Worm (Caenorhabditis elegans) whole organism, L4 larva: Measurements from ENCODE around the gene Y102A11A.1.

ENCODE experiments used
- F49E8.2 ChIP-seq: sonication (generic microtip); optimal IDR thresholded peaks from 2 replicates; lab custom pipeline; 2016; ENCODE audit warnings: missing compliant biosample characterization, mild to moderate bottlenecking, missing genetic modification characterization, borderline replicate concordance
- ama-1 ChIP-seq: fragments of 150-350 bp; optimal IDR thresholded peaks from 2 replicates; lab custom pipeline; 2014; ENCODE audit warnings: inconsistent platforms, mixed read lengths
- arid-1 ChIP-seq: fragments of 200-800 bp; sonication (Bioruptor generic); conservative IDR thresholded peaks from 2 replicates; pipeline ENCODE4 v1.3.6; 2022; ENCODE audit warnings: missing genetic modification reagents, missing genetic modification characterization, missing compliant biosample characterization
- jun-1 ChIP-seq: fragments of 150-350 bp; optimal IDR thresholded peaks from 2 replicates; lab custom pipeline; 2014; ENCODE audit warnings: missing biosample characterization, missing genetic modification reagents, missing genetic modification characterization
- lin-39 ChIP-seq: fragments of 150-350 bp; optimal IDR thresholded peaks from 2 replicates; lab custom pipeline; 2014; ENCODE audit warnings: missing biosample characterization, missing genetic modification reagents, missing genetic modification characterization
- lsy-2 ChIP-seq, 2 experiments: fragments of 150-350 bp in 1 of 2; sonication (generic microtip) in 1 of 2; optimal IDR thresholded peaks; 2 replicates each; lab custom pipeline; 2014 to 2017; ENCODE audit warnings: missing biosample characterization in 2 of 2, missing genetic modification characterization in 2 of 2
- mep-1 ChIP-seq: fragments of 150-350 bp; sonication (generic microtip); optimal IDR thresholded peaks from 3 replicates; lab custom pipeline; 2014; ENCODE audit warnings: missing biosample characterization, missing genetic modification characterization
- nhr-11 ChIP-seq: fragments of 150-350 bp; optimal IDR thresholded peaks from 2 replicates; lab custom pipeline; 2014; ENCODE audit warnings: missing biosample characterization, missing genetic modification characterization
- pha-4 ChIP-seq, 2 experiments: fragments of 150-350 bp in 1 of 2; fragments of 200-800 bp in 1 of 2; sonication (Bioruptor generic) in 1 of 2; IDR thresholded peaks in 1 of 2; optimal IDR thresholded peaks in 1 of 2; 2 replicates each; pipeline versions ENCODE4 v1.3.6 to Lab custom; 2014 to 2022; ENCODE audit warnings: missing genetic modification characterization in 2 of 2, missing genetic modification reagents in 2 of 2, missing biosample characterization in 1 of 2, missing compliant biosample characterization in 1 of 2
- zag-1 ChIP-seq: fragments of 150-350 bp; optimal IDR thresholded peaks from 2 replicates; lab custom pipeline; 2014; ENCODE audit warnings: missing biosample characterization, missing genetic modification characterization

DNA sequence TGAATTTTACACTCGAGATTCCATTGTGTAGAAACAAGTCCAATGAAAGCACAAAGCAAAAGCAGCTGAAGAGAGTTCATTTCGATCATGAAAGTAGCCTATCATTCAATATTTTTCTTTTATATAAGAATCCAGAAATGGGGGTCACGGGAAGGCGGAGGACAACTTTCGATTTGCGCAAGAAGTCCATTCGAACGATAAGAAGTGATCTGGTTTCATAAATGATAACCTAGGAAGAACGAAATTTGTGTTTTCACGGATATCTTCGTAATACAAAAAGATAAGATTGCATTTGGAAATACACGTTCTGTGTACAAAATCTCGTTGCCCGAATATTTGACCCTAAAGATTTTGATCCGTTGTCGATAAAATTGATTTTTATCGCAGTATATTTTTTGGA lies 20.2 kb upstream of the Y102A11A.1 start, which contains the start of gene Y102A11A.5:
- TF ChIP-seq zag-1 (tag; lab: Kevin White, UChicago) (no peak), lin-39 (tag; lab: Kevin White, UChicago) (no peak), nhr-11 (no peak), ama-1 (lab: Kevin White, UChicago) (no peak), jun-1 (tag; lab: Kevin White, UChicago) (no peak), pha-4 (GFP tag; IDR thresholded peaks at IDR 0.05; lab: Robert Waterston, UW) (no peak), pha-4 (tag; optimal IDR thresholded peaks at IDR 0.05; lab: Kevin White, UChicago) (no peak), arid-1 (no peak), mep-1 (tag; lab: Kevin White, UChicago) (no peak), lsy-2 (tag; optimal IDR thresholded peaks at IDR 0.05; lab: Kevin White, UChicago) (no peak), F49E8.2 (tag; lab: Kevin White, UChicago) (no peak)
